Worm (Caenorhabditis elegans): Measurements from ENCODE around the gene wrt-9.

The wrt-9 gene

DNA sequence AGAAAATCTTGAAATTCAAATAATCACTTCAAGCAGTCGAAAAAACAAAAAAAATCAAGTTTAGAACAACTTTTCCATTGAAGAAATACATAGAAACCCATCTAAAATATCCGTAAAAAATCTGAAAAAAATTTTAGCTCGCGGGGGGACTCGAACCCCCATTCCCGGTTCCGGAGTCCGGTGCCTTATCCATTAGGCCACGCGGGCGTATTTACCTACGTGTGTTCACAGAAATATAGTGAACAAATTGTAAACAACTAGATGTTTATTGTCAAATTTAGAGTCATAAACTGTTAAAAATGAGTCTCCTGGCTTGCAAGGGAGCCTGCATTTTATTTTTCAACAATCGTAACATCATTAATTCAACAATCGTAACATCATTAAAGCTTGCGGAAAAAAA, 53.3 kb downstream of the wrt-9 start:
- TF ChIP-seq F52B5.7 (tag; optimal IDR thresholded peaks at IDR 0.05) (no peak), egl-18 (GFP tag; IDR thresholded peaks at IDR 0.05) (no peak), B0261.1 (tag; optimal IDR thresholded peaks at IDR 0.05) (peak; percentile 40), gei-17 (GFP tag; optimal IDR thresholded peaks at IDR 0.05) (no peak), pha-4 (tag; optimal IDR thresholded peaks at IDR 0.05) (no peak), Y95B8A.8 (GFP tag; IDR thresholded peaks at IDR 0.05) (no peak), him-1 (tag; optimal IDR thresholded peaks at IDR 0.05) (peak; percentile 10), snpc-3.4 (tag; optimal IDR thresholded peaks at IDR 0.05) (no peak), rcor-1 (GFP tag; IDR thresholded peaks at IDR 0.05) (no peak), lin-26 (GFP tag; IDR thresholded peaks at IDR 0.05) (peak; percentile 28; the same call in 1 of the 2 replicates), tbp1 (GFP tag; optimal IDR thresholded peaks at IDR 0.05) (peak; percentile 77), rpc-1 (optimal IDR thresholded peaks at IDR 0.05) (peak; percentile 40), rpc-1 (tag; optimal IDR thresholded peaks at IDR 0.05) (peak; percentile 70)

DNA sequence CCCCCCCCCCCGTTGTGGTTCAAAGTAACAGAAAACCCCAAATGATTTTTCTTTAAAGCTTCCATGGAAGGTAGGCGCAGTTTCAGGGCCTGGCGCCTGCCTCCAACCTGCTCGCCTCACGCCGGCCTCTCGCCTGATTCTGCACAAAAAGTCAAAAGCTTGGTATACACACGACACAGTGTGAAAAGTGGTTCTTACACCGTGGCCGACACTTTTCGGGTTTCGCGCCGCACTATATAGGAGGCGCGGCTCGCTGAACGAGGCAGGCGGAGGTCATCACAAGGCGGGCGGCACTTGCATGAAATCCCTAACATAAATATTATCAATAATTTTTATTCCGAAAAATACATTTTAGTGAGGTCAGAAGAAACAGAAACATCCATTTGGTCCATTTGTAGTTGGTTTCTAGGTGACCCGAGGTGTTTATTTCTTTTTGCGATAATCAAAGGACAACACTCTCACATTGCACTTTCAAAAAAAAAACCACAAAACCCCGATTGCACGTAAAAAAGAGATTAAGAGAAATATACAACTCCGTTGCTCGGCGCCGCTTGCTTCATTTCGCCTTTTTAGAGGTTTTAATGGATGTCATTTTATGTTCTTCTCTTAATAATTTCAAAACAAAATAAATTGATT, 54.6 kb downstream of the wrt-9 start, which contains the start of gene ZK380.2:
TSS of gene ZK380.2 (plus strand) at position 586 of the 636 bp plus-strand sequence.
- TF ChIP-seq hsf-1 (GFP tag; IDR thresholded peaks at IDR 0.05) = no peak
- TF ChIP-seq Y79H2A.3 (GFP tag; conservative IDR thresholded peaks at IDR 0.05) = no peak
- no peak for TF ChIP-seq nhr-90 (tag; optimal IDR thresholded peaks at IDR 0.05)
- TF ChIP-seq snpc-4 (GFP tag; optimal IDR thresholded peaks at IDR 0.05) = no peak
- TF ChIP-seq snpc-4 (tag; optimal IDR thresholded peaks at IDR 0.05) = peak in 2 of 4 experiments; percentile 21 to 52
- no peak for TF ChIP-seq nhr-80 (tag; optimal IDR thresholded peaks at IDR 0.05)
- TF ChIP-seq sea-2 (GFP tag; IDR thresholded peaks at IDR 0.05) = no peak
- TF ChIP-seq B0019.2 (GFP tag; conservative IDR thresholded peaks at IDR 0.05) = no peak

Data from whole organism, young adult.